Worm (Caenorhabditis elegans): ENCODE results near the gene miga-1.

Gene miga-1

ce11 chrV:12400677-12401236 lies at the start of gene miga-1, which contains the start of gene K01D12.20:
miga-1 (minus strand) TSS chrV:12400859.
K01D12.20 (minus strand) TSS chrV:12400814.
- TF ChIP-seq lin-32 (GFP tag; optimal IDR thresholded peaks at IDR 0.05) (no peak), zip-8 (tag; optimal IDR thresholded peaks at IDR 0.05) (peak; percentile 71), hlh-1 (tag; optimal IDR thresholded peaks at IDR 0.05) (no peak), drap-1 (GFP tag; optimal IDR thresholded peaks at IDR 0.05) (no peak)

ce11 chrV:12450441-12450840 lies 49.8 kb upstream of the miga-1 start, which contains the start of gene F28C1.1:
F28C1.1 (plus strand) TSS chrV:12450805.
- no peak for TF ChIP-seq drap-1 (GFP tag; optimal IDR thresholded peaks at IDR 0.05)
- peak; percentile 20 for TF ChIP-seq lsy-2 (tag; optimal IDR thresholded peaks at IDR 0.05)
- TF ChIP-seq ces-1 (GFP tag; optimal IDR thresholded peaks at IDR 0.05) = peak; percentile 53

- TF ChIP-seq cnd-1 (tag; optimal IDR thresholded peaks at IDR 0.05) (no peak), mep-1 (tag; optimal IDR thresholded peaks at IDR 0.05) (no peak), lin-13 (tag; optimal IDR thresholded peaks at IDR 0.05) (no peak), unc-120 (tag; optimal IDR thresholded peaks at IDR 0.05; ENCODE audit: poor library complexity, severe bottlenecking) (no peak), snpc-4 (tag; optimal IDR thresholded peaks at IDR 0.05) (no peak), sem-2 (GFP tag; optimal IDR thresholded peaks at IDR 0.05) (no peak), bed-3 (GFP tag; optimal IDR thresholded peaks at IDR 0.05) (no peak), lsy-2 (tag; optimal IDR thresholded peaks at IDR 0.05) (no peak), ceh-39 (tag; optimal IDR thresholded peaks at IDR 0.05) (no peak), flh-1 (GFP tag; optimal IDR thresholded peaks at IDR 0.05) (no peak), zip-8 (tag; optimal IDR thresholded peaks at IDR 0.05) (no peak), ceh-43 (GFP tag; optimal IDR thresholded peaks at IDR 0.05) (no peak), nhr-237 (tag; optimal IDR thresholded peaks at IDR 0.05) (no peak), unc-39 (tag; optimal IDR thresholded peaks at IDR 0.05) (no peak), nhr-28 (tag; optimal IDR thresholded peaks at IDR 0.05) (no peak), ham-2 (GFP tag; optimal IDR thresholded peaks at IDR 0.05) (no peak), elt-1 (tag; optimal IDR thresholded peaks at IDR 0.05; ENCODE audit: borderline replicate concordance, insufficient read depth) (no peak), pha-4 (tag; optimal IDR thresholded peaks at IDR 0.05) (no peak)
Observed at ce11 chrV:12449902-12450301, 49.2 kb upstream of the miga-1 start, which contains the start of gene C54D10.10. C54D10.10 (minus strand) TSS chrV:12450002.

- TF ChIP-seq tbx-8 (GFP tag; optimal IDR thresholded peaks at IDR 0.05) (no peak), nhr-237 (tag; optimal IDR thresholded peaks at IDR 0.05) (no peak), hlh-1 (tag; optimal IDR thresholded peaks at IDR 0.05) (no peak), mab-5 (tag; optimal IDR thresholded peaks at IDR 0.05) (no peak), flh-1 (GFP tag; optimal IDR thresholded peaks at IDR 0.05) (no peak), mls-2 (tag; optimal IDR thresholded peaks at IDR 0.05) (no peak), nhr-28 (tag; optimal IDR thresholded peaks at IDR 0.05) (no peak), elt-3 (tag; optimal IDR thresholded peaks at IDR 0.05) (no peak), lsy-2 (tag; optimal IDR thresholded peaks at IDR 0.05) (no peak), pha-4 (tag; optimal IDR thresholded peaks at IDR 0.05) (no peak)
Observed at ce11 chrV:12446895-12447294, 46.2 kb upstream of the miga-1 start, which contains the start of the genes pals-38 and C54D10.9. pals-38 (minus strand) TSS chrV:12446995. C54D10.9 (plus strand) TSS chrV:12447153.

ce11 chrV:12443754-12444153 lies 43.1 kb upstream of the miga-1 start, which contains the start of gene pals-39:
pals-39 (minus strand) TSS chrV:12443854.
- TF ChIP-seq nhr-28 (tag; optimal IDR thresholded peaks at IDR 0.05) (no peak), hlh-1 (tag; optimal IDR thresholded peaks at IDR 0.05) (no peak), elt-1 (tag; optimal IDR thresholded peaks at IDR 0.05; ENCODE audit: borderline replicate concordance, insufficient read depth) (no peak), ceh-43 (GFP tag; optimal IDR thresholded peaks at IDR 0.05) (no peak)

- no peak for TF ChIP-seq ces-1 (GFP tag; optimal IDR thresholded peaks at IDR 0.05)
- TF ChIP-seq nhr-237 (tag; optimal IDR thresholded peaks at IDR 0.05) = no peak
Observed at ce11 chrV:12441420-12441819, 40.8 kb upstream of the miga-1 start, which contains the start of gene pals-37. pals-37 (minus strand) TSS chrV:12441520.

ce11 chrV:12433717-12434116 lies 33.1 kb upstream of the miga-1 start, which contains the start of gene srh-25:
srh-25 (minus strand) TSS chrV:12433817.
- TF ChIP-seq mls-2 (tag; optimal IDR thresholded peaks at IDR 0.05) (no peak), hlh-1 (tag; optimal IDR thresholded peaks at IDR 0.05) (no peak), elt-1 (tag; optimal IDR thresholded peaks at IDR 0.05; ENCODE audit: borderline replicate concordance, insufficient read depth) (no peak), cnd-1 (tag; optimal IDR thresholded peaks at IDR 0.05) (no peak), ces-1 (GFP tag; optimal IDR thresholded peaks at IDR 0.05) (no peak), pha-4 (tag; optimal IDR thresholded peaks at IDR 0.05) (no peak), tbx-8 (GFP tag; optimal IDR thresholded peaks at IDR 0.05) (no peak), sptf-1 (tag; optimal IDR thresholded peaks at IDR 0.05) (no peak), mep-1 (tag; optimal IDR thresholded peaks at IDR 0.05) (no peak), nhr-28 (tag; optimal IDR thresholded peaks at IDR 0.05) (no peak), nhr-76 (tag; optimal IDR thresholded peaks at IDR 0.05) (no peak), lin-32 (GFP tag; optimal IDR thresholded peaks at IDR 0.05) (no peak), unc-62 (GFP tag; optimal IDR thresholded peaks at IDR 0.05) (no peak), mab-5 (tag; optimal IDR thresholded peaks at IDR 0.05) (no peak), unc-120 (tag; optimal IDR thresholded peaks at IDR 0.05; ENCODE audit: poor library complexity, severe bottlenecking) (no peak), sem-2 (GFP tag; optimal IDR thresholded peaks at IDR 0.05) (no peak), lsy-2 (tag; optimal IDR thresholded peaks at IDR 0.05) (no peak), snpc-4 (tag; optimal IDR thresholded peaks at IDR 0.05) (no peak), ztf-11 (tag; optimal IDR thresholded peaks at IDR 0.05) (no peak)

All from whole organism, mixed stage, embryonic.